Worm (Caenorhabditis elegans) whole organism, L1 larva: ENCODE measurements around the gene dct-12.

Experiments
- blmp-1 ChIP-seq: fragments of 150-350 bp; optimal IDR thresholded peaks from 2 replicates; lab custom pipeline; 2014; ENCODE audit warnings: missing biosample characterization, missing genetic modification characterization
- dsc-1 ChIP-seq: sonication (generic microtip); optimal IDR thresholded peaks from 2 replicates; lab custom pipeline; 2016; ENCODE audit warnings: mild to moderate bottlenecking, missing genetic modification characterization, missing compliant biosample characterization
- egl-27 ChIP-seq, 2 experiments: fragments of 150-350 bp in 1 of 2; sonication (generic microtip); optimal IDR thresholded peaks; 3 replicates each; lab custom pipeline; 2017 to 2018; ENCODE audit warnings: missing biosample characterization in 2 of 2, missing genetic modification characterization in 2 of 2, missing genetic modification reagents in 2 of 2
- fkh-10 ChIP-seq: sonication (generic microtip); optimal IDR thresholded peaks from 2 replicates; lab custom pipeline; 2017; ENCODE audit warnings: missing biosample characterization, missing genetic modification reagents, missing genetic modification characterization
- jun-1 ChIP-seq: fragments of 150-350 bp; optimal IDR thresholded peaks from 2 replicates; lab custom pipeline; 2014; ENCODE audit warnings: missing biosample characterization, missing genetic modification reagents, missing genetic modification characterization
- lin-15B ChIP-seq: fragments of 150-350 bp; sonication (generic microtip); optimal IDR thresholded peaks from 3 replicates; lab custom pipeline; 2014; ENCODE audit warnings: missing biosample characterization, missing genetic modification characterization
- lsy-2 ChIP-seq, 2 experiments: fragments of 150-350 bp; optimal IDR thresholded peaks; 2 replicates each; lab custom pipeline; 2014; ENCODE audit warnings: missing biosample characterization in 2 of 2, missing genetic modification characterization in 2 of 2
- mdl-1 ChIP-seq, 2 experiments: fragments of 150-350 bp; optimal IDR thresholded peaks; 2 replicates each; lab custom pipeline; 2014 to 2017; ENCODE audit warnings: missing biosample characterization in 2 of 2, missing genetic modification characterization in 2 of 2, inconsistent platforms in 1 of 2
- nhr-11 ChIP-seq: fragments of 150-350 bp; optimal IDR thresholded peaks from 2 replicates; lab custom pipeline; 2014; ENCODE audit warnings: missing biosample characterization, missing genetic modification characterization
- nhr-12 ChIP-seq: sonication (generic microtip); optimal IDR thresholded peaks from 2 replicates; lab custom pipeline; 2017; ENCODE audit warnings: missing biosample characterization, missing genetic modification characterization
- pqm-1 ChIP-seq: sonication (generic microtip); optimal IDR thresholded peaks from 3 replicates; lab custom pipeline; 2017; ENCODE audit warnings: missing biosample characterization, missing genetic modification characterization
- skn-1 ChIP-seq: fragments of 150-350 bp; optimal IDR thresholded peaks from 2 replicates; lab custom pipeline; 2014; ENCODE audit warnings: missing biosample characterization, missing genetic modification characterization
- unc-130 ChIP-seq: fragments of 150-350 bp; optimal IDR thresholded peaks from 2 replicates; lab custom pipeline; 2017; ENCODE audit warnings: missing biosample characterization, missing genetic modification characterization, inconsistent platforms
- ztf-11 ChIP-seq, 2 experiments: sonication (generic microtip); optimal IDR thresholded peaks; 2 replicates each; lab custom pipeline; 2016 to 2017; ENCODE audit warnings: missing genetic modification characterization in 2 of 2, missing biosample characterization in 1 of 2, missing compliant biosample characterization in 1 of 2

DNA sequence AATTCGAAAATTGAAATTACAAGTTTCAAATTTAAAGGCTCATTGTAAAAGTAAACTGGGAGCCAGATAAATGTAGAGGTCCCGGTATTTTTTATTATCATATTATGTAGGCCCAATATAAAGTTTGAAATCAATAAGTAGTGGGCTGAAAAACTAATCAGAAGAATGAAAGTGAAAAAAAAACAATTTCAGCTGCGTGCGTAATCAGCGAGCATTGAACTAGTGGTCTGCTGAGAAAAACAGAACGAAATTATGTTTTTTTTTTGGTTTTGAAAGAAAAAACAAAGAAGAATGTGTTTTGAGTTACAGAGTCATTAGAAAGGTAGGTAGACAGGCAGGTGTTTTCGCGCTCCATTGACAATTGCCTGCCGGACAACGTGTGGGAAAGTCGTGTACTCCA, 23.5 kb downstream of the dct-12 start, which contains the start of gene sre-31:
- TF ChIP-seq lsy-2 (tag; optimal IDR thresholded peaks at IDR 0.05; lab: Kevin White, UChicago) (no peak), nhr-12 (no peak), unc-130 (tag; lab: Kevin White, UChicago) (no peak), dsc-1 (tag; lab: Kevin White, UChicago) (no peak), fkh-10 (GFP tag; lab: Kevin White, UChicago) (no peak), mdl-1 (tag; optimal IDR thresholded peaks at IDR 0.05; lab: Kevin White, UChicago) (no peak), ztf-11 (tag; optimal IDR thresholded peaks at IDR 0.05; lab: Kevin White, UChicago) (no peak), blmp-1 (tag; lab: Kevin White, UChicago) (no peak), pqm-1 (no peak), lin-15B (tag; lab: Kevin White, UChicago) (no peak), egl-27 (tag; optimal IDR thresholded peaks at IDR 0.05; lab: Kevin White, UChicago) (no peak), skn-1 (tag; lab: Kevin White, UChicago) (no peak), jun-1 (no peak), nhr-11 (tag; lab: Kevin White, UChicago) (no peak)
